Fruit fly (Drosophila melanogaster) whole organism, embryonic: ENCODE measurements around the gene CaBP1.

Experiments used
- BEAF-32 ChIP-seq: fragments of 200-800 bp; sonication (Bioruptor generic); optimal IDR thresholded peaks from 3 replicates; lab custom pipeline; 2017; ENCODE audit warnings: missing biosample characterization, missing genetic modification characterization, mild to moderate bottlenecking, moderate library complexity, missing genetic modification reagents
- CG10431 ChIP-seq: fragments of 200-800 bp; sonication (Bioruptor generic); optimal IDR thresholded peaks from 3 replicates; lab custom pipeline; 2018; ENCODE audit warnings: missing biosample characterization, mild to moderate bottlenecking, missing genetic modification characterization
- CG10543 ChIP-seq: fragments of 200-800 bp; sonication (Bioruptor generic); optimal IDR thresholded peaks from 3 replicates; lab custom pipeline; 2017; ENCODE audit warnings: missing biosample characterization, mild to moderate bottlenecking, missing genetic modification characterization, moderate library complexity
- CG11247 ChIP-seq: fragments of 200-800 bp; sonication (Bioruptor generic); IDR thresholded peaks from 2 replicates; pipeline ENCODE4 v1.3.6; 2022; ENCODE audit warnings: missing biosample characterization, missing genetic modification characterization
- CG12104 ChIP-seq: fragments of 200-800 bp; sonication (Bioruptor generic); optimal IDR thresholded peaks from 3 replicates; lab custom pipeline; 2016; ENCODE audit warnings: missing biosample characterization, missing genetic modification characterization
- CG12769 ChIP-seq: fragments of 200-800 bp; sonication (Bioruptor generic); optimal IDR thresholded peaks from 2 replicates; lab custom pipeline; 2019; ENCODE audit warnings: missing biosample characterization, mild to moderate bottlenecking, missing genetic modification characterization, moderate library complexity
- CG14441 ChIP-seq: fragments of 200-800 bp; sonication (Bioruptor generic); IDR thresholded peaks from 2 replicates; pipeline ENCODE4 v1.3.6; 2022; ENCODE audit warnings: missing biosample characterization, missing genetic modification characterization
- CG14965 ChIP-seq: fragments of 200-800 bp; sonication (Bioruptor generic); optimal IDR thresholded peaks from 2 replicates; lab custom pipeline; 2016; ENCODE audit warnings: missing biosample characterization, missing genetic modification characterization, borderline replicate concordance
- CG17612 ChIP-seq: fragments of 200-800 bp; sonication (Bioruptor generic); IDR thresholded peaks from 2 replicates; pipeline ENCODE4 v1.3.6; 2022; ENCODE audit warnings: missing biosample characterization, missing genetic modification characterization
- CG1792 ChIP-seq: fragments of 200-800 bp; sonication (Bioruptor generic); optimal IDR thresholded peaks from 2 replicates; lab custom pipeline; 2016; ENCODE audit warnings: missing biosample characterization, missing genetic modification characterization
- CG18764 ChIP-seq: fragments of 200-800 bp; sonication (Bioruptor generic); optimal IDR thresholded peaks from 3 replicates; lab custom pipeline; 2016; ENCODE audit warnings: missing biosample characterization, missing genetic modification characterization
- CG30020 ChIP-seq: fragments of 200-800 bp; optimal IDR thresholded peaks from 2 replicates; lab custom pipeline; 2019; ENCODE audit warnings: missing biosample characterization, mild to moderate bottlenecking, missing genetic modification characterization, moderate library complexity
- CG32767 ChIP-seq: fragments of 200-800 bp; sonication (Bioruptor generic); IDR thresholded peaks from 2 replicates; pipeline ENCODE4 v1.3.6; 2022; ENCODE audit warnings: missing biosample characterization, missing genetic modification characterization
- CG32772 ChIP-seq: fragments of 200-800 bp; sonication (Bioruptor generic); IDR thresholded peaks from 2 replicates; pipeline ENCODE4 v1.3.6; 2022; ENCODE audit warnings: missing biosample characterization, missing genetic modification characterization
- CG4730 ChIP-seq: fragments of 200-800 bp; sonication (Bioruptor generic); IDR thresholded peaks from 2 replicates; pipeline ENCODE4 v1.3.6; 2022; ENCODE audit warnings: missing biosample characterization, missing genetic modification characterization
- CG4854 ChIP-seq: fragments of 200-800 bp; sonication (Bioruptor generic); optimal IDR thresholded peaks from 2 replicates; lab custom pipeline; 2016; ENCODE audit warnings: missing biosample characterization, missing genetic modification characterization, inconsistent platforms
- CG6654 ChIP-seq: fragments of 200-800 bp; sonication (Bioruptor generic); optimal IDR thresholded peaks from 2 replicates; lab custom pipeline; 2017; ENCODE audit warnings: missing biosample characterization, mild to moderate bottlenecking, missing genetic modification characterization
- CG7271 ChIP-seq: fragments of 200-800 bp; sonication (Bioruptor generic); optimal IDR thresholded peaks from 2 replicates; lab custom pipeline; 2018; ENCODE audit warnings: missing biosample characterization, mild to moderate bottlenecking, missing genetic modification characterization, moderate library complexity
- CG9727 ChIP-seq: fragments of 200-800 bp; sonication (Bioruptor generic); optimal IDR thresholded peaks from 3 replicates; lab custom pipeline; 2017; ENCODE audit warnings: missing biosample characterization, mild to moderate bottlenecking, missing genetic modification characterization
- CHES-1-like ChIP-seq: fragments of 200-800 bp; sonication (Bioruptor generic); optimal IDR thresholded peaks from 2 replicates; lab custom pipeline; 2016; ENCODE audit warnings: missing biosample characterization, missing genetic modification characterization
- Camta ChIP-seq: fragments of 200-800 bp; sonication (Bioruptor generic); optimal IDR thresholded peaks from 2 replicates; lab custom pipeline; 2016; ENCODE audit warnings: missing biosample characterization, missing genetic modification characterization
- D19B ChIP-seq: fragments of 200-800 bp; sonication (Bioruptor generic); optimal IDR thresholded peaks from 2 replicates; lab custom pipeline; 2017; ENCODE audit warnings: missing biosample characterization, mild to moderate bottlenecking, missing genetic modification characterization
- Dek ChIP-seq: fragments of 200-800 bp; sonication (Bioruptor generic); optimal IDR thresholded peaks from 3 replicates; lab custom pipeline; 2019; ENCODE audit warnings: missing biosample characterization, mild to moderate bottlenecking, missing genetic modification characterization, moderate library complexity
- Doc2 ChIP-seq: fragments of 200-800 bp; sonication (Bioruptor generic); IDR thresholded peaks from 2 replicates; pipeline ENCODE4 v1.3.6; 2022; ENCODE audit warnings: missing biosample characterization, missing genetic modification characterization
- Fer2 ChIP-seq: fragments of 200-800 bp; sonication (Bioruptor generic); optimal IDR thresholded peaks from 2 replicates; lab custom pipeline; 2018; ENCODE audit warnings: missing biosample characterization, mild to moderate bottlenecking, missing genetic modification characterization, moderate library complexity
- MBD-R2 ChIP-seq: fragments of 200-800 bp; sonication (Bioruptor generic); IDR thresholded peaks from 2 replicates; pipeline ENCODE4 v1.3.6; 2022; ENCODE audit warnings: missing biosample characterization, missing genetic modification characterization
- MTF-1 ChIP-seq: fragments of 200-800 bp; sonication (Bioruptor generic); optimal IDR thresholded peaks from 2 replicates; lab custom pipeline; 2018; ENCODE audit warnings: missing biosample characterization, mild to moderate bottlenecking, missing genetic modification characterization, borderline replicate concordance
- NC2α ChIP-seq: fragments of 200-800 bp; sonication (Bioruptor generic); optimal IDR thresholded peaks from 2 replicates; lab custom pipeline; 2016; ENCODE audit warnings: missing biosample characterization, missing genetic modification characterization
- btn ChIP-seq: fragments of 200-800 bp; sonication (Bioruptor generic); optimal IDR thresholded peaks from 2 replicates; lab custom pipeline; 2016; ENCODE audit warnings: missing biosample characterization, missing genetic modification characterization
- fd64A ChIP-seq: fragments of 200-800 bp; sonication (Bioruptor generic); optimal IDR thresholded peaks from 3 replicates; lab custom pipeline; 2018; ENCODE audit warnings: missing biosample characterization, mild to moderate bottlenecking, missing genetic modification characterization
- fd96Cb ChIP-seq: fragments of 200-800 bp; sonication (Bioruptor generic); optimal IDR thresholded peaks from 2 replicates; lab custom pipeline; 2018; ENCODE audit warnings: missing biosample characterization, mild to moderate bottlenecking, missing genetic modification characterization, moderate library complexity
- gsb ChIP-seq: fragments of 200-800 bp; sonication (Bioruptor generic); IDR thresholded peaks from 2 replicates; pipeline ENCODE4 v1.3.6; 2022; ENCODE audit warnings: missing biosample characterization, missing genetic modification characterization
- hkb ChIP-seq, 2 experiments: fragments of 200-800 bp in 1 of 2; fragments of >200 bp in 1 of 2; sonication (Bioruptor generic) in 1 of 2; IDR thresholded peaks in 1 of 2; optimal IDR thresholded peaks in 1 of 2; 2 replicates each; pipeline versions ENCODE4 v1.3.6 to Lab custom; 2017 to 2022; ENCODE audit warnings: missing biosample characterization in 1 of 2, missing genetic modification characterization in 1 of 2
- knrl ChIP-seq: fragments of 200-800 bp; sonication (Bioruptor generic); IDR thresholded peaks from 3 replicates; pipeline ENCODE4 v1.3.6; 2022; ENCODE audit warnings: missing biosample characterization, missing genetic modification characterization; ENCODE audit not compliant: partially characterized antibody
- luna ChIP-seq: fragments of 200-800 bp; sonication (Bioruptor generic); optimal IDR thresholded peaks from 2 replicates; lab custom pipeline; 2016; ENCODE audit warnings: missing biosample characterization, missing genetic modification characterization
- maf-S ChIP-seq: fragments of 200-800 bp; sonication (Bioruptor generic); optimal IDR thresholded peaks from 2 replicates; lab custom pipeline; 2016; ENCODE audit warnings: missing biosample characterization, missing genetic modification characterization
- nmo ChIP-seq: fragments of 200-800 bp; sonication (Bioruptor generic); optimal IDR thresholded peaks from 2 replicates; lab custom pipeline; 2018; ENCODE audit warnings: missing biosample characterization, mild to moderate bottlenecking, missing genetic modification characterization, moderate library complexity
- otp ChIP-seq: fragments of 200-800 bp; sonication (Bioruptor generic); IDR thresholded peaks from 3 replicates; pipeline ENCODE4, ENCODE4 v1.3.6; 2022; ENCODE audit warnings: missing biosample characterization, missing genetic modification characterization
- p53 ChIP-seq: fragments of 200-800 bp; sonication (Bioruptor generic); optimal IDR thresholded peaks from 2 replicates; lab custom pipeline; 2016; ENCODE audit warnings: missing biosample characterization, missing genetic modification characterization
- peb ChIP-seq: fragments of 200-800 bp; sonication (Bioruptor generic); IDR thresholded peaks from 2 replicates; pipeline ENCODE4 v1.3.6; 2022; ENCODE audit warnings: missing biosample characterization, missing genetic modification characterization
- pfk ChIP-seq: fragments of 200-800 bp; sonication (Bioruptor generic); optimal IDR thresholded peaks from 2 replicates; lab custom pipeline; 2018; ENCODE audit warnings: missing biosample characterization, mild to moderate bottlenecking, missing genetic modification characterization, moderate library complexity
- rib ChIP-seq: fragments of 200-800 bp; sonication (Bioruptor generic); IDR thresholded peaks from 2 replicates; pipeline ENCODE4 v1.3.6; 2022; ENCODE audit warnings: missing biosample characterization, missing genetic modification characterization
- sc ChIP-seq, 3 experiments: fragments of >200 bp in 2 of 3; fragments of 200-800 bp in 1 of 3; sonication (Bioruptor generic) in 1 of 3; optimal IDR thresholded peaks; 2 replicates in 2 of 3; 3 replicates in 1 of 3; lab custom pipeline; 2017; ENCODE audit warnings: mild to moderate bottlenecking in 1 of 3, missing biosample characterization in 1 of 3, missing genetic modification characterization in 1 of 3, missing genetic modification reagents in 1 of 3
- sens-2 ChIP-seq: fragments of 200-800 bp; sonication (Bioruptor generic); IDR thresholded peaks from 2 replicates; pipeline ENCODE4 v1.3.6; 2022; ENCODE audit warnings: missing biosample characterization, missing genetic modification characterization
- sisA ChIP-seq: fragments of 200-800 bp; sonication (Bioruptor generic); IDR thresholded peaks from 2 replicates; pipeline ENCODE4 v1.3.6; 2022; ENCODE audit warnings: missing biosample characterization, missing genetic modification characterization
- stwl ChIP-seq: fragments of 200-800 bp; sonication (Bioruptor generic); optimal IDR thresholded peaks from 3 replicates; lab custom pipeline; 2018; ENCODE audit warnings: missing biosample characterization, mild to moderate bottlenecking, missing genetic modification characterization, moderate library complexity
- tap ChIP-seq: fragments of 200-800 bp; optimal IDR thresholded peaks from 3 replicates; lab custom pipeline; 2019; ENCODE audit warnings: missing biosample characterization, mild to moderate bottlenecking, missing genetic modification characterization, moderate library complexity
- tin ChIP-seq: fragments of 200-800 bp; sonication (Bioruptor generic); optimal IDR thresholded peaks from 3 replicates; lab custom pipeline; 2016; ENCODE audit warnings: missing biosample characterization, missing genetic modification characterization
- zf30C ChIP-seq: fragments of 200-800 bp; sonication (Bioruptor generic); optimal IDR thresholded peaks from 3 replicates; lab custom pipeline; 2018; ENCODE audit warnings: missing biosample characterization, mild to moderate bottlenecking, missing genetic modification characterization

The CaBP1 gene

dm6 chr2L:16329102-16329520, 27.4 kb downstream of the CaBP1 start, which contains the start of gene mRpL4 (continued):
- TF ChIP-seq CG12769 (peak; percentile 56), CHES-1-like (GFP tag; lab: Kevin White, UChicago) (peak; percentile 76), fd96Cb (tag; lab: Kevin White, UChicago) (peak; percentile 27), peb (GFP tag; lab: Robert Waterston, UW) (no peak), D19B (peak; percentile 14), CG32772 (GFP tag; lab: Robert Waterston, UW) (peak; percentile 73; the same call in 1 of the 2 replicates), NC2α (peak; percentile 13), Fer2 (tag; lab: Kevin White, UChicago) (peak; percentile 13), Doc2 (no peak), Dek (tag; lab: Kevin White, UChicago) (peak; percentile 62), tin (peak; percentile 85), BEAF-32 (peak; percentile 94), fd64A (GFP tag; lab: Kevin White, UChicago) (no peak), maf-S (GFP tag; lab: Kevin White, UChicago) (peak; percentile 77), CG14965 (GFP tag; lab: Kevin White, UChicago) (no peak), stwl (tag; lab: Kevin White, UChicago) (peak; percentile 82), gsb (GFP tag; lab: Robert Waterston, UW) (peak; percentile 14; the same call in 1 of the 2 replicates), sens-2 (no peak), CG18764 (GFP tag; lab: Kevin White, UChicago) (peak; percentile 46), btn (no peak), rib (GFP tag; lab: Robert Waterston, UW) (no peak), CG9727 (GFP tag; lab: Kevin White, UChicago) (peak; percentile 51), otp (GFP tag; lab: Robert Waterston, UW) (0 out of 3 replicates have a peak, but pooled peaks have one; percentile 33), Camta (GFP tag; lab: Kevin White, UChicago) (peak; percentile 80), CG4730 (GFP tag; lab: Robert Waterston, UW) (peak; percentile 47; the same call in 1 of the 2 replicates), sisA (GFP tag; lab: Robert Waterston, UW) (peak; percentile 80), CG17612 (peak; percentile 31; the same call in 1 of the 2 replicates), sc (optimal IDR thresholded peaks at IDR 0.05; lab: Kevin White, UChicago) (no peak), sc (GFP tag; optimal IDR thresholded peaks at IDR 0.05; lab: Kevin White, UChicago) (peak; percentile 13), CG10431 (GFP tag; lab: Kevin White, UChicago) (no peak), CG30020 (tag; lab: Kevin White, UChicago) (peak; percentile 74), CG10543 (GFP tag; lab: Kevin White, UChicago) (peak; percentile 25), hkb (optimal IDR thresholded peaks at IDR 0.05; lab: Kevin White, UChicago) (no peak), hkb (GFP tag; IDR thresholded peaks at IDR 0.05; lab: Robert Waterston, UW) (peak; percentile 35; the same call in 1 of the 2 replicates), p53 (GFP tag; lab: Kevin White, UChicago) (peak; percentile 70), CG32767 (peak; percentile 78), nmo (GFP tag; lab: Kevin White, UChicago) (peak; percentile 67), zf30C (GFP tag; lab: Kevin White, UChicago) (no peak), luna (GFP tag; lab: Kevin White, UChicago) (peak; percentile 29), MTF-1 (GFP tag; lab: Kevin White, UChicago) (no peak), CG1792 (no peak), CG14441 (peak; percentile 64), CG4854 (GFP tag; lab: Kevin White, UChicago) (peak; percentile 41), CG6654 (GFP tag; lab: Kevin White, UChicago) (no peak), MBD-R2 (GFP tag; lab: Robert Waterston, UW) (peak; percentile 94), tap (tag; lab: Kevin White, UChicago) (peak; percentile 37), CG11247 (peak; percentile 70), pfk (no peak), CG7271 (tag; lab: Kevin White, UChicago) (no peak), CG12104 (no peak), knrl (GFP tag; lab: Robert Waterston, UW) (peak; percentile 99)
